Worm (Caenorhabditis elegans) whole organism, L1 larva: ENCODE results near the gene ctg-2.

ENCODE experiments used
- elt-3 ChIP-seq, 6 experiments: fragments of 150-350 bp in 1 of 6; sonication (generic microtip); optimal IDR thresholded peaks; 2 replicates each; lab custom pipeline; 2017 to 2018; ENCODE audit warnings: missing biosample characterization in 6 of 6, missing genetic modification characterization in 6 of 6, inconsistent platforms in 1 of 6
- ztf-4 ChIP-seq: fragments of 150-350 bp; optimal IDR thresholded peaks from 2 replicates; lab custom pipeline; 2014; ENCODE audit warnings: missing biosample characterization, missing genetic modification characterization

- no peak for TF ChIP-seq elt-3 (tag; optimal IDR thresholded peaks at IDR 0.05; lab: Kevin White, UChicago)
- no peak for TF ChIP-seq ztf-4 (tag; lab: Kevin White, UChicago)
Observed at ce11 chrII:8520625-8521024, 5.8 kb downstream of the ctg-2 start, which contains the start of gene cht-2.
